Fruit fly (Drosophila melanogaster): ENCODE results near the gene CG31810.

CG31810 gene

dm6 chr2L:16815989-16816749, 36.0 kb downstream of the CG31810 start, which contains the start of gene mdy (continued):
- TF ChIP-seq CG6254 (GFP tag; optimal IDR thresholded peaks at IDR 0.05) (no peak), wdn (GFP tag; IDR thresholded peaks at IDR 0.05) (peak; percentile 51; the same call in 1 of the 2 replicates), CG15514 (GFP tag; optimal IDR thresholded peaks at IDR 0.05) (peak; percentile 79), CG9727 (GFP tag; optimal IDR thresholded peaks at IDR 0.05) (peak; percentile 54), danr (GFP tag; IDR thresholded peaks at IDR 0.05) (0 out of 2 replicates have a peak, but pooled peaks have one; percentile 6), Dek (tag; optimal IDR thresholded peaks at IDR 0.05) (peak; percentile 54), ftz-f1 (GFP tag; optimal IDR thresholded peaks at IDR 0.05) (no peak), pita (GFP tag; optimal IDR thresholded peaks at IDR 0.05) (peak; percentile 1), HLH54F (GFP tag; optimal IDR thresholded peaks at IDR 0.05) (peak; percentile 53), fd64A (GFP tag; optimal IDR thresholded peaks at IDR 0.05) (no peak), H15 (GFP tag; IDR thresholded peaks at IDR 0.05) (peak; percentile 36; the same call in 1 of the 3 replicates), insv (GFP tag; optimal IDR thresholded peaks at IDR 0.05) (peak in 1 of 2 experiments; percentile 62), ato (GFP tag; IDR thresholded peaks at IDR 0.05; ENCODE audit: partially characterized antibody) (no peak), az2 (GFP tag; optimal IDR thresholded peaks at IDR 0.05) (peak; percentile 61), dpn (GFP tag; optimal IDR thresholded peaks at IDR 0.05) (peak; percentile 62 to 71), CG12219 (GFP tag; optimal IDR thresholded peaks at IDR 0.05) (no peak), Scr (GFP tag; IDR thresholded peaks at IDR 0.05; ENCODE audit: partially characterized antibody) (peak; percentile 61; the same call in 1 of the 2 replicates), Drgx (GFP tag; IDR thresholded peaks at IDR 0.05) (peak; percentile 57; the same call in 1 of the 2 replicates), Nf-YB (GFP tag; optimal IDR thresholded peaks at IDR 0.05) (peak; percentile 23), CG30403 (GFP tag; optimal IDR thresholded peaks at IDR 0.05) (peak; percentile 79), Dip3 (GFP tag; optimal IDR thresholded peaks at IDR 0.05) (peak; percentile 0), Eip74EF (GFP tag; optimal IDR thresholded peaks at IDR 0.05) (peak in 1 of 2 experiments; percentile 17), Fer2 (tag; optimal IDR thresholded peaks at IDR 0.05) (no peak), abd-A (tag; optimal IDR thresholded peaks at IDR 0.05) (no peak), Max (GFP tag; optimal IDR thresholded peaks at IDR 0.05) (peak; percentile 65), cg (GFP tag; optimal IDR thresholded peaks at IDR 0.05) (no peak), dysf (GFP tag; IDR thresholded peaks at IDR 0.05) (peak; percentile 55; the same call in 2 of the 3 replicates), zen2 (GFP tag; IDR thresholded peaks at IDR 0.05; ENCODE audit: partially characterized antibody) (no peak), Aef1 (GFP tag; IDR thresholded peaks at IDR 0.05) (peak; percentile 47; the same call in 2 of the 3 replicates), Bteb2 (GFP tag; optimal IDR thresholded peaks at IDR 0.05) (peak; percentile 47), lab (GFP tag; optimal IDR thresholded peaks at IDR 0.05) (peak; percentile 44), B-H2 (GFP tag; optimal IDR thresholded peaks at IDR 0.05) (peak; percentile 24), pan (optimal IDR thresholded peaks at IDR 0.05) (no peak), pan (GFP tag; optimal IDR thresholded peaks at IDR 0.05 in 1 of 2, IDR thresholded peaks at IDR 0.05 in 1 of 2) (peak in 1 of 2 experiments; percentile 50), CTCF (GFP tag; optimal IDR thresholded peaks at IDR 0.05) (peak; percentile 99), CG32767 (GFP tag; IDR thresholded peaks at IDR 0.05) (no peak; the same call in 1 of the 2 replicates), kay (GFP tag; optimal IDR thresholded peaks at IDR 0.05) (peak; percentile 58), Rfx (GFP tag; IDR thresholded peaks at IDR 0.05) (peak; percentile 65), E2f1 (GFP tag; IDR thresholded peaks at IDR 0.05) (peak; percentile 59), CG42726 (GFP tag; IDR thresholded peaks at IDR 0.05; ENCODE audit: partially characterized antibody) (0 out of 2 replicates have a peak, but pooled peaks have one; percentile 29), Ssrp (tag; optimal IDR thresholded peaks at IDR 0.05) (peak; percentile 32), usp (GFP tag; optimal IDR thresholded peaks at IDR 0.05) (no peak), CG33557 (GFP tag; optimal IDR thresholded peaks at IDR 0.05) (peak; percentile 45), CG1024 (GFP tag; IDR thresholded peaks at IDR 0.05) (peak; percentile 27; the same call in 1 of the 2 replicates), CG11093 (GFP tag; IDR thresholded peaks at IDR 0.05) (0 out of 3 replicates have a peak, but pooled peaks have one; percentile 25), Lpt (GFP tag; optimal IDR thresholded peaks at IDR 0.05) (no peak), sens-2 (GFP tag; IDR thresholded peaks at IDR 0.05) (no peak), CG9932 (GFP tag; IDR thresholded peaks at IDR 0.05) (peak; percentile 63), HLH4C (GFP tag; IDR thresholded peaks at IDR 0.05; ENCODE audit: partially characterized antibody) (peak; percentile 73)
